Worm (Caenorhabditis elegans): ENCODE data around the gene clec-179.

- TF ChIP-seq nhr-76 (tag; optimal IDR thresholded peaks at IDR 0.05), result no peak
- no peak for TF ChIP-seq skn-1 (tag; optimal IDR thresholded peaks at IDR 0.05)
- no peak for TF ChIP-seq unc-39 (tag; optimal IDR thresholded peaks at IDR 0.05)
- no peak for TF ChIP-seq ceh-16 (tag; optimal IDR thresholded peaks at IDR 0.05)
- TF ChIP-seq nhr-28 (tag; optimal IDR thresholded peaks at IDR 0.05), result no peak
- no peak for TF ChIP-seq R02D3.7 (tag; optimal IDR thresholded peaks at IDR 0.05)
- TF ChIP-seq nhr-12 (tag; optimal IDR thresholded peaks at IDR 0.05), result no peak
- no peak for TF ChIP-seq nhr-25 (tag; optimal IDR thresholded peaks at IDR 0.05)
- no peak for TF ChIP-seq pqm-1 (tag; optimal IDR thresholded peaks at IDR 0.05)
- no peak for TF ChIP-seq ztf-11 (tag; optimal IDR thresholded peaks at IDR 0.05)
- no peak for TF ChIP-seq aly-2 (tag; optimal IDR thresholded peaks at IDR 0.05)
- TF ChIP-seq nhr-77 (tag; optimal IDR thresholded peaks at IDR 0.05), result no peak
These were observed 11.0 kb downstream of the clec-179 start, which contains the start of gene str-1 for ce11 chrIV:7173489-7173888.

Measured in whole organism, L3 larva.